Worm (Caenorhabditis elegans): Measurements from ENCODE around the gene clec-186.

- TF ChIP-seq tbx-11 (GFP tag; IDR thresholded peaks at IDR 0.05) (no peak), hmbx-1 (tag; optimal IDR thresholded peaks at IDR 0.05) (no peak), pes-1 (GFP tag; IDR thresholded peaks at IDR 0.05) (no peak)
Measured at ce11 chrIV:12903687-12904086, 37.8 kb downstream of the clec-186 start.

All from whole organism, early embryonic.